Worm (Caenorhabditis elegans) whole organism, L3 larva: ENCODE measurements around the gene B0554.2.

ENCODE experiments used
- R02D3.7 ChIP-seq: fragments of 150-350 bp; optimal IDR thresholded peaks from 2 replicates; lab custom pipeline; 2014; ENCODE audit warnings: missing biosample characterization, missing genetic modification characterization
- ZK546.5 ChIP-seq: sonication (generic microtip); optimal IDR thresholded peaks from 2 replicates; lab custom pipeline; 2017; ENCODE audit warnings: missing biosample characterization, missing genetic modification characterization
- aly-2 ChIP-seq: fragments of 150-350 bp; optimal IDR thresholded peaks from 2 replicates; lab custom pipeline; 2014; ENCODE audit warnings: missing biosample characterization, missing genetic modification characterization
- ama-1 ChIP-seq: fragments of 150-350 bp; optimal IDR thresholded peaks from 2 replicates; lab custom pipeline; 2018
- ceh-16 ChIP-seq: sonication (generic microtip); optimal IDR thresholded peaks from 2 replicates; lab custom pipeline; 2017; ENCODE audit warnings: missing biosample characterization, missing genetic modification characterization
- ceh-28 ChIP-seq: fragments of 150-350 bp; optimal IDR thresholded peaks from 2 replicates; lab custom pipeline; 2014; ENCODE audit warnings: missing biosample characterization, missing genetic modification reagents, missing genetic modification characterization
- ceh-82 ChIP-seq: fragments of 150-350 bp; optimal IDR thresholded peaks from 2 replicates; lab custom pipeline; 2014; ENCODE audit warnings: missing biosample characterization, missing genetic modification characterization
- ceh-9 ChIP-seq: sonication (generic microtip); optimal IDR thresholded peaks from 2 replicates; lab custom pipeline; 2018; ENCODE audit warnings: missing biosample characterization, missing genetic modification characterization
- egl-27 ChIP-seq: sonication (generic microtip); optimal IDR thresholded peaks from 4 replicates; lab custom pipeline; 2017; ENCODE audit warnings: missing biosample characterization, missing genetic modification reagents, missing genetic modification characterization
- egl-5 ChIP-seq: fragments of 150-350 bp; optimal IDR thresholded peaks from 2 replicates; lab custom pipeline; 2017; ENCODE audit warnings: missing biosample characterization, missing genetic modification reagents, missing genetic modification characterization, inconsistent platforms
- elt-1 ChIP-seq: fragments of 150-350 bp; optimal IDR thresholded peaks from 2 replicates; lab custom pipeline; 2014; ENCODE audit warnings: missing biosample characterization, missing genetic modification characterization
- elt-2 ChIP-seq: sonication (generic microtip); optimal IDR thresholded peaks from 2 replicates; lab custom pipeline; 2016; ENCODE audit warnings: missing genetic modification reagents, mild to moderate bottlenecking, missing genetic modification characterization, missing compliant biosample characterization
- eor-1 ChIP-seq, 2 experiments: fragments of 150-350 bp; optimal IDR thresholded peaks; 2 replicates each; lab custom pipeline; 2014 to 2018; ENCODE audit warnings: missing biosample characterization in 2 of 2, missing genetic modification characterization in 2 of 2
- fkh-10 ChIP-seq: sonication (generic microtip); optimal IDR thresholded peaks from 2 replicates; lab custom pipeline; 2017; ENCODE audit warnings: missing biosample characterization, missing genetic modification reagents, missing genetic modification characterization
- fkh-2 ChIP-seq: fragments of 150-350 bp; optimal IDR thresholded peaks from 2 replicates; lab custom pipeline; 2014; ENCODE audit warnings: missing biosample characterization, missing genetic modification reagents, missing genetic modification characterization
- jun-1 ChIP-seq: fragments of 150-350 bp; optimal IDR thresholded peaks from 2 replicates; lab custom pipeline; 2014; ENCODE audit warnings: missing biosample characterization, missing genetic modification reagents, missing genetic modification characterization
- lin-15B ChIP-seq: fragments of 150-350 bp; optimal IDR thresholded peaks from 2 replicates; lab custom pipeline; 2014; ENCODE audit warnings: missing biosample characterization, missing genetic modification characterization
- lsy-12 ChIP-seq: sonication (generic microtip); optimal IDR thresholded peaks from 2 replicates; lab custom pipeline; 2016; ENCODE audit warnings: mild to moderate bottlenecking, missing genetic modification characterization, missing compliant biosample characterization
- mdl-1 ChIP-seq: fragments of 150-350 bp; optimal IDR thresholded peaks from 2 replicates; lab custom pipeline; 2014; ENCODE audit warnings: missing biosample characterization, missing genetic modification characterization
- mml-1 ChIP-seq: fragments of 150-350 bp; sonication (generic microtip); optimal IDR thresholded peaks from 3 replicates; lab custom pipeline; 2014; ENCODE audit warnings: missing biosample characterization, missing genetic modification characterization
- nfya-1 ChIP-seq: sonication (generic microtip); optimal IDR thresholded peaks from 2 replicates; lab custom pipeline; 2017; ENCODE audit warnings: missing genetic modification characterization, mild to moderate bottlenecking, missing compliant biosample characterization, antibody characterized with exemption, moderate library complexity; ENCODE audit not compliant: insufficient read depth
- nhr-12 ChIP-seq: fragments of 150-350 bp; optimal IDR thresholded peaks from 2 replicates; lab custom pipeline; 2014; ENCODE audit warnings: missing biosample characterization, missing genetic modification characterization
- nhr-23 ChIP-seq: fragments of 150-350 bp; optimal IDR thresholded peaks from 2 replicates; lab custom pipeline; 2014; ENCODE audit warnings: missing biosample characterization, missing genetic modification reagents, missing genetic modification characterization
- nhr-43 ChIP-seq: sonication (generic microtip); optimal IDR thresholded peaks from 2 replicates; lab custom pipeline; 2016; ENCODE audit warnings: mild to moderate bottlenecking, missing genetic modification characterization, missing compliant biosample characterization; ENCODE audit not compliant: poor library complexity, severe bottlenecking
- nhr-67 ChIP-seq: fragments of 150-350 bp; optimal IDR thresholded peaks from 2 replicates; lab custom pipeline; 2014; ENCODE audit warnings: missing biosample characterization, missing genetic modification characterization
- nhr-76 ChIP-seq: fragments of 150-350 bp; sonication (generic microtip); optimal IDR thresholded peaks from 5 replicates; lab custom pipeline; 2014; ENCODE audit warnings: missing biosample characterization, missing genetic modification characterization
- nhr-77 ChIP-seq: fragments of 150-350 bp; optimal IDR thresholded peaks from 2 replicates; lab custom pipeline; 2014; ENCODE audit warnings: missing biosample characterization, missing genetic modification characterization
- pha-4 ChIP-seq: fragments of 150-350 bp; optimal IDR thresholded peaks from 2 replicates; lab custom pipeline; 2014; ENCODE audit warnings: missing biosample characterization, missing genetic modification reagents, missing genetic modification characterization
- pqm-1 ChIP-seq: fragments of 150-350 bp; optimal IDR thresholded peaks from 2 replicates; lab custom pipeline; 2017; ENCODE audit warnings: missing biosample characterization, missing genetic modification characterization, inconsistent platforms
- skn-1 ChIP-seq: fragments of 150-350 bp; optimal IDR thresholded peaks from 2 replicates; lab custom pipeline; 2014; ENCODE audit warnings: missing biosample characterization, missing genetic modification characterization
- unc-39 ChIP-seq: sonication (generic microtip); optimal IDR thresholded peaks from 4 replicates; lab custom pipeline; 2017; ENCODE audit warnings: missing biosample characterization, missing genetic modification characterization
- unc-62 ChIP-seq: fragments of 150-350 bp; sonication (generic microtip); optimal IDR thresholded peaks from 4 replicates; lab custom pipeline; 2014; ENCODE audit warnings: missing biosample characterization, missing genetic modification reagents, missing genetic modification characterization
- zag-1 ChIP-seq: fragments of 150-350 bp; optimal IDR thresholded peaks from 2 replicates; lab custom pipeline; 2014; ENCODE audit warnings: missing biosample characterization, missing genetic modification characterization
- ztf-11 ChIP-seq: fragments of 150-350 bp; optimal IDR thresholded peaks from 2 replicates; lab custom pipeline; 2014; ENCODE audit warnings: missing biosample characterization, missing genetic modification characterization
- ztf-4 ChIP-seq: fragments of 150-350 bp; optimal IDR thresholded peaks from 2 replicates; lab custom pipeline; 2014; ENCODE audit warnings: missing biosample characterization, missing genetic modification characterization

The B0554.2 gene

DNA sequence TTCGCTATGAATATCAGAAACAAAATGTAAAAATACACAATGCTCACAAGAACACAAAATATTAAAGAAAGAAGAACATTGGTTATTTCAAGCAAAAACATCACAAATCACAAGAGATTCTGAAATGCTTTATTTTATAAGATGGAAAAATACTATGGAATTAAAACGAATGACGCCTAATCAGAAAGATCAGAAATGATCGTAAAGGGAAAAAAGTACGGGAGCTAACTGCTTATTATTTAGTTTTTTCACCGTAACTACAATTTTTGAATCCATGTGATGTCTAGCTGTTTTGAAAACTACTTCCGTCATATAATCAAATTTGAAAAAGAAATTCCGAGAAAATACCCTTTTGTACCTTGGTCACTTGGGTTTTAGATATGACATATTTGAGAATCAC is 34.5 kb downstream of the B0554.2 start, which contains the start of gene srbc-57:
srbc-57 (minus strand) TSS at position 101 of the 400 bp plus-strand sequence.
- TF ChIP-seq nhr-43: no peak
- TF ChIP-seq unc-39 (tag; lab: Kevin White, UChicago): no peak
- TF ChIP-seq eor-1 (tag; optimal IDR thresholded peaks at IDR 0.05; lab: Kevin White, UChicago): no peak
- TF ChIP-seq jun-1: no peak
- TF ChIP-seq ceh-16 (tag; lab: Kevin White, UChicago): no peak
- no peak for TF ChIP-seq nhr-23 (tag; lab: Kevin White, UChicago)
- no peak for TF ChIP-seq lsy-12 (tag; lab: Kevin White, UChicago)
- TF ChIP-seq nhr-76 (tag; lab: Kevin White, UChicago): no peak
- no peak for TF ChIP-seq pha-4 (tag; lab: Kevin White, UChicago)
- no peak for TF ChIP-seq pqm-1
- TF ChIP-seq ZK546.5: no peak
- TF ChIP-seq ama-1 (lab: Kevin White, UChicago): no peak
- TF ChIP-seq R02D3.7 (tag; lab: Kevin White, UChicago): no peak

DNA sequence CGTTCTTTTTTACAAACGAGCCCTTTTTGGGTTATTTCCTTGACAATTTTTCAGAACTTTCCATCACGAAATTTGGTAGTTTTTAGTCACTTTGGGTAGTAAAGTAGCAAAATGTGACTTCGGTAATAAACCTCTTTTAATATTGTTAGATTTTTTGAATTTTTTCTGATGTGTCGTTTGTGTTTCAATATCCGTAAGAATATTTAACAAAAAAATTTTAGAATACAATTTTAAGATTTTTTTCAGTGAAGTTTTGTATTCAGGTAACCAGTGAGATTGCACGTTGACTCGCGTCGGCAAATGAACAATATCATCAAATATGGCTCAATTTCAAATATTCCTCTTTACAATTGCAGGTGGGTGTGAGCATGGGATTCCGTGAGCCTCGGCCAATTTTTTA is 38.6 kb downstream of the B0554.2 start, which contains the start of gene srt-31:
srt-31 (plus strand) TSS at position 301 of the 400 bp plus-strand sequence.
- TF ChIP-seq mml-1 (tag; lab: Kevin White, UChicago): no peak
- TF ChIP-seq nhr-43: no peak
- no peak for TF ChIP-seq ceh-82 (tag; lab: Kevin White, UChicago)
- no peak for TF ChIP-seq lin-15B (tag; lab: Kevin White, UChicago)
- TF ChIP-seq nhr-76 (tag; lab: Kevin White, UChicago): no peak
- TF ChIP-seq elt-1 (tag; lab: Kevin White, UChicago): no peak
- TF ChIP-seq nhr-12 (tag; lab: Kevin White, UChicago): no peak
- no peak for TF ChIP-seq zag-1
- no peak for TF ChIP-seq mdl-1 (tag; lab: Kevin White, UChicago)
- TF ChIP-seq ztf-4: no peak
- TF ChIP-seq nhr-23 (tag; lab: Kevin White, UChicago): no peak
- no peak for TF ChIP-seq R02D3.7 (tag; lab: Kevin White, UChicago)
- no peak for TF ChIP-seq ceh-28 (tag; lab: Kevin White, UChicago)
- TF ChIP-seq fkh-2 (tag; lab: Kevin White, UChicago): no peak
- TF ChIP-seq ceh-16 (tag; lab: Kevin White, UChicago): no peak
- TF ChIP-seq pha-4 (tag; lab: Kevin White, UChicago): no peak
- TF ChIP-seq egl-27 (tag; lab: Kevin White, UChicago): no peak

DNA sequence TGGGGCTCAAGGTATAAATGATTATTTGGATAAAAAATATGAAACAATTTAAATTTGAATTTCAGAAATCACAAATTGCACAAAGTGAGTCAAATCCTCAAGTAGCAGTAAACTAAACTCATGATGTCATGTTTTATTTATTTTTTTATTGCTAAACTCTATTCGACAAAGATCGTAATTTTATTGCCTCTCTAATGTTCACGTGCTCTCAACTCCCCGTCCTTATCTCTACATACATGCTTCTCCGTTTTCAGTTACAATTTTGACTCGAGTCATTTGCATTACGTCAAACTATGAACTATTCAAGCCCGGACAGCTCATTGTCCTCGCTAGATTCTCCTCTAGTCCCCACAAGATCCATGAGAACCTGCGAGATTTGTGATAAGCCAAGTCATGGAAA is 40.5 kb downstream of the B0554.2 start, which contains the start of gene nhr-99:
nhr-99 (plus strand) TSS at position 263 of the 400 bp plus-strand sequence.
- TF ChIP-seq skn-1 (tag; lab: Kevin White, UChicago) (no peak), nfya-1 (tag; lab: Kevin White, UChicago) (no peak), aly-2 (tag; lab: Kevin White, UChicago) (no peak), nhr-76 (tag; lab: Kevin White, UChicago) (no peak), egl-5 (tag; lab: Kevin White, UChicago) (no peak), ZK546.5 (no peak), elt-2 (tag; lab: Kevin White, UChicago) (peak; percentile 73), ztf-11 (tag; lab: Kevin White, UChicago) (no peak), unc-62 (GFP tag; lab: Kevin White, UChicago) (no peak), R02D3.7 (tag; lab: Kevin White, UChicago) (no peak), pqm-1 (peak; percentile 85), nhr-77 (tag; lab: Kevin White, UChicago) (no peak), egl-27 (tag; lab: Kevin White, UChicago) (no peak), fkh-10 (GFP tag; lab: Kevin White, UChicago) (no peak), pha-4 (tag; lab: Kevin White, UChicago) (peak; percentile 38), mml-1 (tag; lab: Kevin White, UChicago) (no peak), nhr-12 (tag; lab: Kevin White, UChicago) (no peak), ceh-9 (tag; lab: Kevin White, UChicago) (no peak), jun-1 (peak; percentile 62), nhr-67 (no peak)

DNA sequence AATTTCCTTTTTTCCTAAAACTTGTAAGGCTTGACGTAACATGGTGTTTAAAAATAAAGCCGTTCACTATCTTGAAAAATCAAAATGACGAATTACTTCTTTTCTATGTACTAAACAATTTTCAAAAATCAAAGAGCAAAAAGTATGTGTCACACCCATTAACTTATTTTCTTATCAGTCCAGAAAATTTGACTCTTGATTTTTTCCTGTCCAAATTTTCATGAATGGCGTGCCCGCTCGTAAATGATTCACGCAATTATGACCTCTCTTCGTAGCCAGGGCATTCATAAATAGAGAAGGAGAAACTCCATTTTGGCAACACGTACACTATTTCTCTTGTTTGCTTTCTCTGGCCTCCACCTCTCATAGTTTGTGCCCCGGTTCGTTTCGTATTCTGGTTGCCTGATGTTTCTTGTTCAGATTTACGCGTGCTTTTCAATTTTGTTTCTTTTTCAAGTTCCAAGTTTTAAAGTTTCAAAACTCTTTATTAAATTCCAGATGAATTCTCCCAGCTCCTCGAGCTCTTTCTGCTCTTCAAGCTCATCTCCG is 43.7 kb downstream of the B0554.2 start, which contains the start of gene nhr-55:
nhr-55 (plus strand) TSS at position 499 of the 549 bp plus-strand sequence.
- TF ChIP-seq ceh-82 (tag; lab: Kevin White, UChicago) (no peak), pqm-1 (peak; percentile 90), jun-1 (peak; percentile 56), unc-62 (GFP tag; lab: Kevin White, UChicago) (no peak), pha-4 (tag; lab: Kevin White, UChicago) (peak; percentile 70), elt-2 (tag; lab: Kevin White, UChicago) (peak; percentile 82)
